Worm (Caenorhabditis elegans) whole organism, L4 larva: Measurements from ENCODE around the gene C45G9.9.
A peak's percentile ranks its signal among the peaks of the same experiment; 100 is the strongest.
"Not testable (repeated sequence)": the region's sequence is repeated elsewhere in the genome, so short reads cannot be mapped to it uniquely, and the experiment has no call there.

Source experiments
- F10B5.3 ChIP-seq: sonication (generic microtip); optimal IDR thresholded peaks from 2 replicates; lab custom pipeline; 2016; ENCODE audit warnings: mild to moderate bottlenecking, missing genetic modification characterization, missing compliant biosample characterization
- F37D6.2 ChIP-seq: sonication (generic microtip); optimal IDR thresholded peaks from 2 replicates; lab custom pipeline; 2016; ENCODE audit warnings: mild to moderate bottlenecking, missing genetic modification characterization, missing compliant biosample characterization
- T20F7.1 ChIP-seq: fragments of 200-800 bp; sonication (Bioruptor generic); optimal IDR thresholded peaks from 2 replicates; lab custom pipeline; 2018; ENCODE audit warnings: mild to moderate bottlenecking, missing genetic modification characterization, missing compliant biosample characterization
- ZK337.2 ChIP-seq: fragments of 200-800 bp; sonication (Bioruptor generic); IDR thresholded peaks from 2 replicates; pipeline ENCODE4 v1.3.6; 2022; ENCODE audit warnings: missing genetic modification reagents, missing genetic modification characterization, missing compliant biosample characterization
- arid-1 ChIP-seq: fragments of 200-800 bp; sonication (Bioruptor generic); conservative IDR thresholded peaks from 2 replicates; pipeline ENCODE4 v1.3.6; 2022; ENCODE audit warnings: missing genetic modification reagents, missing genetic modification characterization, missing compliant biosample characterization
- ceh-32 ChIP-seq: sonication (generic microtip); optimal IDR thresholded peaks from 2 replicates; lab custom pipeline; 2016; ENCODE audit warnings: mild to moderate bottlenecking, missing genetic modification characterization, missing compliant biosample characterization; ENCODE audit not compliant: poor library complexity
- dmd-6 ChIP-seq: fragments of 200-800 bp; sonication (Bioruptor generic); IDR thresholded peaks from 2 replicates; pipeline ENCODE4 v1.3.6; 2022; ENCODE audit warnings: missing genetic modification reagents, missing genetic modification characterization, missing compliant biosample characterization
- dmd-8 ChIP-seq: fragments of 200-800 bp; sonication (Bioruptor generic); IDR thresholded peaks from 2 replicates; pipeline ENCODE4 v1.3.6; 2022; ENCODE audit warnings: missing genetic modification characterization, missing compliant biosample characterization
- dpl-1 ChIP-seq: fragments of 150-350 bp; optimal IDR thresholded peaks from 2 replicates; lab custom pipeline; 2014; ENCODE audit warnings: missing biosample characterization, missing genetic modification reagents, missing genetic modification characterization
- duxl-1 ChIP-seq: sonication (generic microtip); optimal IDR thresholded peaks from 2 replicates; lab custom pipeline; 2016; ENCODE audit warnings: mild to moderate bottlenecking, missing genetic modification characterization, moderate library complexity, missing compliant biosample characterization; ENCODE audit not compliant: poor library complexity
- egl-43 ChIP-seq: fragments of 200-800 bp; sonication (Bioruptor generic); IDR thresholded peaks from 2 replicates; pipeline ENCODE4 v1.3.6; 2022; ENCODE audit warnings: missing genetic modification reagents, missing genetic modification characterization, missing compliant biosample characterization
- hif-1 ChIP-seq, 2 experiments: sonication (generic microtip); optimal IDR thresholded peaks; 2 replicates each; lab custom pipeline; 2016 to 2017; ENCODE audit warnings: missing compliant biosample characterization in 2 of 2, missing genetic modification characterization in 2 of 2, missing genetic modification reagents in 2 of 2, missing genotype in 2 of 2, mild to moderate bottlenecking in 1 of 2
- hlh-30 ChIP-seq: sonication (generic microtip); optimal IDR thresholded peaks from 2 replicates; lab custom pipeline; 2017; ENCODE audit warnings: antibody characterized with exemption, mild to moderate bottlenecking, missing genetic modification characterization, missing compliant biosample characterization; ENCODE audit not compliant: insufficient read depth
- hmg-1.1 ChIP-seq: fragments of 200-800 bp; sonication (Bioruptor generic); IDR thresholded peaks from 2 replicates; pipeline ENCODE4 v1.3.6; 2022; ENCODE audit warnings: missing genetic modification reagents, missing genetic modification characterization, missing compliant biosample characterization
- lin-1 ChIP-seq: fragments of 200-800 bp; sonication (Bioruptor generic); IDR thresholded peaks from 2 replicates; pipeline ENCODE4 v1.3.6; 2022; ENCODE audit warnings: missing genetic modification reagents, missing genetic modification characterization, missing compliant biosample characterization
- lir-3 ChIP-seq: sonication (generic microtip); optimal IDR thresholded peaks from 2 replicates; lab custom pipeline; 2016; ENCODE audit warnings: mild to moderate bottlenecking, missing genetic modification characterization, missing compliant biosample characterization
- mdl-1 ChIP-seq, 2 experiments: fragments of 150-350 bp in 1 of 2; sonication (generic microtip) in 1 of 2; optimal IDR thresholded peaks; 2 replicates each; lab custom pipeline; 2014 to 2017; ENCODE audit warnings: missing biosample characterization in 2 of 2, missing genetic modification characterization in 2 of 2
- mep-1 ChIP-seq: fragments of 150-350 bp; sonication (generic microtip); optimal IDR thresholded peaks from 3 replicates; lab custom pipeline; 2014; ENCODE audit warnings: missing biosample characterization, missing genetic modification characterization
- mes-2 ChIP-seq: sonication (generic microtip); optimal IDR thresholded peaks from 2 replicates; lab custom pipeline; 2016; ENCODE audit warnings: missing genotype, mild to moderate bottlenecking, missing genetic modification characterization, missing compliant biosample characterization; ENCODE audit not compliant: poor library complexity, severe bottlenecking
- mxl-2 ChIP-seq: fragments of 200-800 bp; sonication (Bioruptor generic); conservative IDR thresholded peaks from 2 replicates; pipeline ENCODE4 v1.3.6; 2022; ENCODE audit warnings: missing genetic modification reagents, missing genetic modification characterization, missing compliant biosample characterization
- mxl-3 ChIP-seq: fragments of 200-800 bp; sonication (Bioruptor generic); optimal IDR thresholded peaks from 2 replicates; lab custom pipeline; 2018; ENCODE audit warnings: mild to moderate bottlenecking, missing genetic modification characterization, missing compliant biosample characterization
- nhr-102 ChIP-seq: sonication (generic microtip); optimal IDR thresholded peaks from 2 replicates; lab custom pipeline; 2016; ENCODE audit warnings: mild to moderate bottlenecking, missing genetic modification characterization, moderate library complexity, missing compliant biosample characterization
- nhr-28 ChIP-seq: fragments of 150-350 bp; optimal IDR thresholded peaks from 2 replicates; lab custom pipeline; 2014; ENCODE audit warnings: missing biosample characterization, missing genetic modification characterization
- nhr-41 ChIP-seq: fragments of 200-800 bp; sonication (Bioruptor generic); IDR thresholded peaks from 2 replicates; pipeline ENCODE4 v1.3.6; 2022; ENCODE audit warnings: missing genetic modification reagents, missing genetic modification characterization, missing compliant biosample characterization
- nhr-6 ChIP-seq: fragments of 150-350 bp; optimal IDR thresholded peaks from 2 replicates; lab custom pipeline; 2014; ENCODE audit warnings: missing biosample characterization, missing genetic modification characterization
- nhr-77 ChIP-seq: fragments of 150-350 bp; optimal IDR thresholded peaks from 2 replicates; lab custom pipeline; 2014; ENCODE audit warnings: missing biosample characterization, missing genetic modification characterization
- pha-4 ChIP-seq, 2 experiments: fragments of 150-350 bp in 1 of 2; fragments of 200-800 bp in 1 of 2; sonication (Bioruptor generic) in 1 of 2; IDR thresholded peaks in 1 of 2; optimal IDR thresholded peaks in 1 of 2; 2 replicates each; pipeline versions ENCODE4 v1.3.6 to Lab custom; 2014 to 2022; ENCODE audit warnings: missing genetic modification characterization in 2 of 2, missing genetic modification reagents in 2 of 2, missing biosample characterization in 1 of 2, missing compliant biosample characterization in 1 of 2
- php-3 ChIP-seq: fragments of 200-800 bp; sonication (Bioruptor generic); IDR thresholded peaks from 2 replicates; pipeline ENCODE4 v1.3.6; 2022; ENCODE audit warnings: missing genetic modification reagents, missing genetic modification characterization, missing compliant biosample characterization
- rbr-2 ChIP-seq: sonication (generic microtip); optimal IDR thresholded peaks from 2 replicates; lab custom pipeline; 2016; ENCODE audit warnings: missing genotype, missing genetic modification characterization, missing compliant biosample characterization
- saeg-2 ChIP-seq: fragments of 200-800 bp; sonication (Bioruptor generic); IDR thresholded peaks from 2 replicates; pipeline ENCODE4 v1.3.6; 2022; ENCODE audit warnings: missing genetic modification reagents, missing genetic modification characterization, missing compliant biosample characterization
- sdz-12 ChIP-seq: fragments of 200-800 bp; sonication (Bioruptor generic); optimal IDR thresholded peaks from 2 replicates; lab custom pipeline; 2018; ENCODE audit warnings: mild to moderate bottlenecking, missing genetic modification characterization, missing compliant biosample characterization
- spr-1 ChIP-seq: sonication (generic microtip); optimal IDR thresholded peaks from 2 replicates; lab custom pipeline; 2016; ENCODE audit warnings: mild to moderate bottlenecking, missing genetic modification characterization, missing compliant biosample characterization
- tra-1 ChIP-seq: fragments of 200-800 bp; sonication (Bioruptor generic); IDR thresholded peaks from 2 replicates; pipeline ENCODE4 v1.3.6; 2022; ENCODE audit warnings: missing genetic modification reagents, missing genetic modification characterization, missing compliant biosample characterization
- unc-130 ChIP-seq: sonication (generic microtip); optimal IDR thresholded peaks from 2 replicates; lab custom pipeline; 2016; ENCODE audit warnings: missing genetic modification reagents, missing genetic modification characterization, missing compliant biosample characterization
- unc-62 ChIP-seq, 3 experiments: fragments of 150-350 bp in 1 of 3; sonication (generic microtip); optimal IDR thresholded peaks in 2 of 3; peaks in 1 of 3; 1 replicate in 1 of 3; 2 replicates in 2 of 3; lab custom pipeline; 2014 to 2017; ENCODE audit warnings: missing biosample characterization in 3 of 3, missing genetic modification characterization in 3 of 3, missing genetic modification reagents in 3 of 3, missing genotype in 1 of 3
- vab-7 ChIP-seq: fragments of 200-800 bp; sonication (Bioruptor generic); IDR thresholded peaks from 2 replicates; pipeline ENCODE4 v1.3.6; 2022; ENCODE audit warnings: missing genetic modification reagents, missing genetic modification characterization, missing compliant biosample characterization
- zfp-2 ChIP-seq: sonication (generic microtip); optimal IDR thresholded peaks from 2 replicates; lab custom pipeline; 2016; ENCODE audit warnings: mild to moderate bottlenecking, missing genetic modification characterization, missing compliant biosample characterization
- zfp-3 ChIP-seq: fragments of 200-800 bp; sonication (Bioruptor generic); conservative IDR thresholded peaks from 2 replicates; pipeline ENCODE4 v1.3.6; 2022; ENCODE audit warnings: missing genetic modification reagents, missing genetic modification characterization, missing compliant biosample characterization

The C45G9.9 gene

DNA sequence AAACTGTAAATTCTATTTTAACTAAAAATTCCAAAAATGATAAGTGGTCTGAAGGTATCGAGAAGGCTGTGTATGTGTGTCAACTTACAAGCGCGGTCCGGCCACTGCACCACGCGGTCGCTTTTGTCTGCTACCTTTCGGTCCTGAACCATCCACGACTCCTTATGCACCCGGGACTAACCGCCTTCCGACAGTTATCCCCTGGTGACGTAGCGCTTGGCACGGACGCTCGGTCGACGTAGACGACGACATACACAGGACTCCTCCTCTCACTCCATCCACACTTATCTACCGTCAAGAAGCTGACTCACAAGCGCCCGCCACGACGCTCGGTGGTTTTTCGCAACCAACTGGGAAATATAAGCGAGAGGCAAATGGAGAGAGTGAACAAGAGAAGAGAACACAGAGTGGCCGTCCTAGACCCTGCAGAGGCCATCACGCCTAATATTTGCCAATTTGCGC lies 24.2 kb downstream of the C45G9.9 start (continued):
- peak; percentile 86 for TF ChIP-seq tra-1 (GFP tag; lab: Robert Waterston, UW)
- peak in 1 of 2 experiments; percentile 76 for TF ChIP-seq unc-62 (GFP tag; optimal IDR thresholded peaks at IDR 0.05 in 1 of 2; lab: Kevin White, UChicago)
- TF ChIP-seq unc-62, pha-4 (tag; optimal IDR thresholded peaks at IDR 0.05; lab: Kevin White, UChicago): not testable (repeated sequence)
- TF ChIP-seq spr-1 (tag; lab: Kevin White, UChicago): peak; percentile 81
- TF ChIP-seq mxl-3 (GFP tag; lab: Kevin White, UChicago): peak; percentile 91
- peak; percentile 97 for TF ChIP-seq hmg-1.1 (GFP tag; lab: Robert Waterston, UW)
- peak; percentile 23 for TF ChIP-seq nhr-6 (tag; lab: Kevin White, UChicago)
- peak; percentile 85 for TF ChIP-seq mep-1 (tag; lab: Kevin White, UChicago)
- peak; percentile 70 for TF ChIP-seq F10B5.3 (tag; lab: Kevin White, UChicago)
- TF ChIP-seq pha-4 (GFP tag; IDR thresholded peaks at IDR 0.05; lab: Robert Waterston, UW): peak; percentile 89
- peak; percentile 58; the same call in 1 of the 2 replicates for TF ChIP-seq ZK337.2
- peak; percentile 69 for TF ChIP-seq php-3
- peak; percentile 90 for TF ChIP-seq rbr-2
- peak; percentile 65; the same call in 1 of the 2 replicates for TF ChIP-seq dmd-8 (GFP tag; lab: Robert Waterston, UW)
- TF ChIP-seq mes-2 (tag; lab: Kevin White, UChicago): peak; percentile 76
- peak; percentile 8 for TF ChIP-seq nhr-77 (tag; lab: Kevin White, UChicago)
- 0 out of 2 replicates have a peak, but pooled peaks have one; percentile 54 for TF ChIP-seq zfp-3 (GFP tag; lab: Robert Waterston, UW)
- TF ChIP-seq nhr-41 (GFP tag; lab: Robert Waterston, UW): peak; percentile 19; the same call in 1 of the 2 replicates
- peak; percentile 47 for TF ChIP-seq ceh-32 (tag; lab: Kevin White, UChicago)
- TF ChIP-seq nhr-28 (tag; lab: Kevin White, UChicago): peak; percentile 31
- TF ChIP-seq hlh-30 (tag; lab: Kevin White, UChicago): peak; percentile 65
- peak; percentile 72 for TF ChIP-seq vab-7 (GFP tag; lab: Robert Waterston, UW)
- peak; percentile 32 to 48 for TF ChIP-seq hif-1 (tag; optimal IDR thresholded peaks at IDR 0.05; lab: Kevin White, UChicago)
- peak; percentile 88 for TF ChIP-seq dmd-6 (GFP tag; lab: Robert Waterston, UW)
- TF ChIP-seq saeg-2 (GFP tag; lab: Robert Waterston, UW): peak; percentile 63; the same call in 1 of the 2 replicates
- TF ChIP-seq mdl-1 (tag; optimal IDR thresholded peaks at IDR 0.05; lab: Kevin White, UChicago): peak in 1 of 2 experiments; percentile 70
- TF ChIP-seq F37D6.2 (tag; lab: Kevin White, UChicago): peak; percentile 84
- TF ChIP-seq duxl-1: peak; percentile 47
- peak; percentile 69 for TF ChIP-seq unc-130 (GFP tag; lab: Kevin White, UChicago)
- peak; percentile 35 for TF ChIP-seq zfp-2 (tag; lab: Kevin White, UChicago)
- TF ChIP-seq egl-43 (GFP tag; lab: Robert Waterston, UW): peak; percentile 97
- peak; percentile 91 for TF ChIP-seq nhr-102 (tag; lab: Kevin White, UChicago)
- peak; percentile 70 for TF ChIP-seq mxl-2 (GFP tag; lab: Robert Waterston, UW)
- peak; percentile 86 for TF ChIP-seq sdz-12 (GFP tag; lab: Kevin White, UChicago)
- peak; percentile 73 for TF ChIP-seq lir-3
- peak; percentile 23 for TF ChIP-seq dpl-1 (GFP tag; lab: Kevin White, UChicago)
- peak; percentile 71 for TF ChIP-seq lin-1
- peak; percentile 67 for TF ChIP-seq T20F7.1 (GFP tag; lab: Kevin White, UChicago)
- peak; percentile 92 for TF ChIP-seq arid-1 (GFP tag; lab: Robert Waterston, UW)
